Worm (Caenorhabditis elegans) whole organism, young adult: ENCODE data around the gene dhs-13.
A peak's percentile ranks its signal among the peaks of the same experiment; 100 is the strongest.

ENCODE experiments used
- D2030.7 ChIP-seq: fragments of 200-800 bp; sonication (Bioruptor generic); IDR thresholded peaks from 2 replicates; pipeline ENCODE4 v1.3.6; 2022; ENCODE audit warnings: missing genetic modification reagents, missing genetic modification characterization, missing compliant biosample characterization
- F55B11.4 ChIP-seq: sonication (generic microtip); optimal IDR thresholded peaks from 2 replicates; lab custom pipeline; 2016; ENCODE audit warnings: missing compliant biosample characterization, missing genetic modification characterization, borderline replicate concordance; ENCODE audit not compliant: insufficient read depth
- K11D2.4 ChIP-seq: fragments of 200-800 bp; sonication (Bioruptor generic); IDR thresholded peaks from 2 replicates; pipeline ENCODE4 v1.3.6; 2022; ENCODE audit warnings: missing genetic modification reagents, missing genetic modification characterization, missing compliant biosample characterization
- K12H6.12 ChIP-seq: fragments of 200-800 bp; sonication (Bioruptor generic); optimal IDR thresholded peaks from 2 replicates; lab custom pipeline; 2018; ENCODE audit warnings: mild to moderate bottlenecking, missing genetic modification characterization, missing compliant biosample characterization
- T26A5.8 ChIP-seq: sonication (generic microtip); optimal IDR thresholded peaks from 2 replicates; lab custom pipeline; 2016; ENCODE audit warnings: missing genetic modification characterization, missing compliant biosample characterization
- Y53F4B.3 ChIP-seq: fragments of 200-800 bp; sonication (Bioruptor generic); IDR thresholded peaks from 2 replicates; pipeline ENCODE4 v1.3.6; 2022; ENCODE audit warnings: missing genetic modification reagents, missing genetic modification characterization, missing compliant biosample characterization
- Y67H2A.10 ChIP-seq: fragments of 200-800 bp; sonication (Bioruptor generic); conservative IDR thresholded peaks from 2 replicates; pipeline ENCODE4 v1.3.6; 2022; ENCODE audit warnings: missing genetic modification reagents, missing genetic modification characterization, missing compliant biosample characterization
- akir-1 ChIP-seq: fragments of 200-800 bp; sonication (Bioruptor generic); optimal IDR thresholded peaks from 2 replicates; lab custom pipeline; 2018; ENCODE audit warnings: mild to moderate bottlenecking, missing genetic modification characterization, moderate library complexity, missing compliant biosample characterization
- aptf-3 ChIP-seq: fragments of 200-800 bp; sonication (Bioruptor generic); IDR thresholded peaks from 2 replicates; pipeline ENCODE4 v1.3.6; 2022; ENCODE audit warnings: missing genetic modification characterization, missing compliant biosample characterization
- cebp-1 ChIP-seq, 2 experiments: fragments of 200-800 bp in 1 of 2; sonication (Bioruptor generic) in 1 of 2; sonication (generic microtip) in 1 of 2; IDR thresholded peaks in 1 of 2; optimal IDR thresholded peaks in 1 of 2; 2 replicates each; pipeline versions ENCODE4 v1.3.6 to Lab custom; 2017 to 2022; ENCODE audit warnings: missing compliant biosample characterization in 2 of 2, missing genetic modification characterization in 2 of 2, mild to moderate bottlenecking in 1 of 2, missing genetic modification reagents in 1 of 2, moderate library complexity in 1 of 2
- cebp-2 ChIP-seq: fragments of 200-800 bp; sonication (Bioruptor generic); IDR thresholded peaks from 2 replicates; pipeline ENCODE4 v1.3.6; 2022; ENCODE audit warnings: missing genetic modification characterization, missing compliant biosample characterization
- ceh-27 ChIP-seq: fragments of 200-800 bp; sonication (Bioruptor generic); optimal IDR thresholded peaks from 2 replicates; lab custom pipeline; 2018; ENCODE audit warnings: mild to moderate bottlenecking, missing genetic modification characterization, moderate library complexity, missing compliant biosample characterization
- ceh-91 ChIP-seq: fragments of 200-800 bp; sonication (Bioruptor generic); IDR thresholded peaks from 2 replicates; pipeline ENCODE4 v1.3.6; 2022; ENCODE audit warnings: missing genetic modification reagents, missing genetic modification characterization, missing compliant biosample characterization
- egl-44 ChIP-seq: fragments of 200-800 bp; sonication (Bioruptor generic); IDR thresholded peaks from 2 replicates; pipeline ENCODE4 v1.3.6; 2022; ENCODE audit warnings: missing genetic modification reagents, missing genetic modification characterization, missing compliant biosample characterization
- egrh-3 ChIP-seq: fragments of 200-800 bp; sonication (Bioruptor generic); IDR thresholded peaks from 2 replicates; pipeline ENCODE4 v1.3.6; 2022; ENCODE audit warnings: missing genetic modification reagents, missing genetic modification characterization, missing compliant biosample characterization
- hmg-1.2 ChIP-seq: fragments of 200-800 bp; sonication (Bioruptor generic); IDR thresholded peaks from 2 replicates; pipeline ENCODE4 v1.3.6; 2022; ENCODE audit warnings: missing genetic modification reagents, missing genetic modification characterization, missing compliant biosample characterization
- hsf-1 ChIP-seq: fragments of 200-800 bp; sonication (Bioruptor generic); IDR thresholded peaks from 2 replicates; pipeline ENCODE4 v1.3.6; 2022; ENCODE audit warnings: missing genetic modification reagents, missing genetic modification characterization, missing compliant biosample characterization
- let-526 ChIP-seq: fragments of 200-800 bp; sonication (Bioruptor generic); IDR thresholded peaks from 2 replicates; pipeline ENCODE4 v1.3.6; 2022; ENCODE audit warnings: missing genetic modification reagents, missing genetic modification characterization, missing compliant biosample characterization
- let-607 ChIP-seq, 2 experiments: fragments of 200-800 bp in 1 of 2; sonication (Bioruptor generic) in 1 of 2; sonication (generic microtip) in 1 of 2; optimal IDR thresholded peaks; 2 replicates each; lab custom pipeline; 2016 to 2018; ENCODE audit warnings: mild to moderate bottlenecking in 2 of 2, missing compliant biosample characterization in 2 of 2, missing genetic modification characterization in 2 of 2, moderate library complexity in 2 of 2, missing genotype in 1 of 2
- lin-26 ChIP-seq: fragments of 200-800 bp; sonication (Bioruptor generic); IDR thresholded peaks from 2 replicates; pipeline ENCODE4 v1.3.6; 2022; ENCODE audit warnings: missing genetic modification reagents, missing genetic modification characterization, missing compliant biosample characterization
- lsy-27 ChIP-seq: sonication (generic microtip); optimal IDR thresholded peaks from 2 replicates; lab custom pipeline; 2017; ENCODE audit warnings: missing genetic modification characterization, mild to moderate bottlenecking, missing compliant biosample characterization, antibody characterized with exemption, missing genotype, borderline replicate concordance; ENCODE audit not compliant: insufficient read depth
- nfya-2 ChIP-seq: fragments of 200-800 bp; sonication (Bioruptor generic); IDR thresholded peaks from 2 replicates; pipeline ENCODE4 v1.3.6; 2022; ENCODE audit warnings: missing genetic modification reagents, missing genetic modification characterization, missing compliant biosample characterization
- nhr-179 ChIP-seq: sonication (generic microtip); optimal IDR thresholded peaks from 2 replicates; lab custom pipeline; 2016; ENCODE audit warnings: mild to moderate bottlenecking, missing genetic modification characterization, missing compliant biosample characterization
- rcor-1 ChIP-seq: fragments of 200-800 bp; sonication (Bioruptor generic); IDR thresholded peaks from 2 replicates; pipeline ENCODE4 v1.3.6; 2022; ENCODE audit warnings: missing genetic modification reagents, missing genetic modification characterization, missing compliant biosample characterization
- sdz-38 ChIP-seq: sonication (generic microtip); optimal IDR thresholded peaks from 2 replicates; lab custom pipeline; 2016; ENCODE audit warnings: missing genotype, missing genetic modification characterization, missing compliant biosample characterization
- zim-3 ChIP-seq: sonication (generic microtip); optimal IDR thresholded peaks from 2 replicates; lab custom pipeline; 2017; ENCODE audit warnings: mild to moderate bottlenecking, missing genetic modification characterization, moderate library complexity, missing compliant biosample characterization
- ztf-18 ChIP-seq: sonication (generic microtip); optimal IDR thresholded peaks from 2 replicates; lab custom pipeline; 2016; ENCODE audit warnings: missing genotype, mild to moderate bottlenecking, missing genetic modification characterization, missing compliant biosample characterization

Gene dhs-13

ce11 chrV:1743205-1743870, 28.2 kb downstream of the dhs-13 start, which contains the start of gene nhr-256 (continued):
- TF ChIP-seq ceh-27 = peak; percentile 43
- no peak for TF ChIP-seq F55B11.4

- TF ChIP-seq K11D2.4 (GFP tag; lab: Robert Waterston, UW) = no peak
- TF ChIP-seq, all 124 proteins: peak for 0
These were observed 30.5 kb downstream of the dhs-13 start, which contains the start of gene srab-25 for ce11 chrV:1741074-1741473. srab-25 (minus strand) TSS chrV:1741174.

ce11 chrV:1734569-1734968, 37.0 kb downstream of the dhs-13 start, which contains the start of gene str-160:
str-160 (plus strand) TSS chrV:1734869.
- TF ChIP-seq K12H6.12 (tag; lab: Kevin White, UChicago) (no peak), T26A5.8 (tag; lab: Kevin White, UChicago) (no peak), sdz-38 (tag; lab: Kevin White, UChicago) (no peak)
- TF ChIP-seq, all 124 proteins: peak for 0

ce11 chrV:1731918-1732317, 39.6 kb downstream of the dhs-13 start, which contains the start of gene gst-21:
gst-21 (minus strand) TSS chrV:1732018.
- TF ChIP-seq let-607 (tag; optimal IDR thresholded peaks at IDR 0.05; lab: Kevin White, UChicago) (no peak), cebp-2 (GFP tag; lab: Robert Waterston, UW) (no peak), Y53F4B.3 (GFP tag; lab: Robert Waterston, UW) (no peak)
- TF ChIP-seq, all 124 proteins: peak for 0

DNA sequence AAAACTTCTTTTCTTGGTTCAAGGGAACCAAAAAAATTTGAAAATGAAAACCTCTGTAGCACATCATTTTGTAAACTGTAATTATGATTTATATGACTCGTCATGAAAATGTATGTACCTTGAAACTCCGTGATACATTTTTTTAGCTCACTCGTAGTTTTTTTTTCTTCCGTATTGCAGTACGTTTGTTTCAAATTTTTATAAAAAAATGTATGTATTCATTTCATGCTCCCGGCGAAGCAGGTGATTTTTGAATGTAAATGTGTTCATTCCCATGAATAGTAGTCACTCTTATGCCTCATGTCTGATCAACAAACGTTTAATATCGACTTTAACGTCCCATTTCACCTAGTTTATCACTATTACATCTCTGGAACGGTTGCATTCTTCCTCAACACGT, 46.2 kb downstream of the dhs-13 start, which contains the start of gene sri-27:
TSS of gene sri-27 (plus strand) at position 301 of the 400 bp plus-strand sequence.
- no peak for TF ChIP-seq Y67H2A.10 (GFP tag; lab: Robert Waterston, UW)

- TF ChIP-seq D2030.7 (GFP tag; lab: Robert Waterston, UW) = no peak
- no peak for TF ChIP-seq akir-1 (GFP tag; lab: Kevin White, UChicago)
- TF ChIP-seq egl-44 (GFP tag; lab: Robert Waterston, UW) = no peak
- TF ChIP-seq zim-3 (tag; lab: Kevin White, UChicago) = no peak
- TF ChIP-seq nfya-2 (GFP tag; lab: Robert Waterston, UW) = no peak
- TF ChIP-seq K11D2.4 (GFP tag; lab: Robert Waterston, UW) = no peak
- TF ChIP-seq rcor-1 (GFP tag; lab: Robert Waterston, UW) = no peak
- TF ChIP-seq lin-26 (GFP tag; lab: Robert Waterston, UW) = no peak
- TF ChIP-seq nhr-179 (tag; lab: Kevin White, UChicago) = no peak
- TF ChIP-seq hsf-1 (GFP tag; lab: Robert Waterston, UW) = no peak
- no peak for TF ChIP-seq ceh-27
- TF ChIP-seq let-526 = no peak
- TF ChIP-seq ceh-91 (GFP tag; lab: Robert Waterston, UW) = no peak
- TF ChIP-seq aptf-3 (GFP tag; lab: Robert Waterston, UW) = no peak
- TF ChIP-seq cebp-1 (GFP tag; IDR thresholded peaks at IDR 0.05; lab: Robert Waterston, UW) = no peak
- no peak for TF ChIP-seq cebp-1 (tag; optimal IDR thresholded peaks at IDR 0.05; lab: Kevin White, UChicago)
- TF ChIP-seq hmg-1.2 = no peak
- no peak for TF ChIP-seq lsy-27
- TF ChIP-seq ztf-18 = no peak
- no peak for TF ChIP-seq egrh-3 (GFP tag; lab: Robert Waterston, UW)
These were observed 49.6 kb downstream of the dhs-13 start, which contains the start of gene srw-101 for ce11 chrV:1721966-1722365. srw-101 (plus strand) TSS chrV:1722266.
